Fruit fly (Drosophila melanogaster) S2 (cell line): ENCODE results near the gene yrt.

ENCODE experiments used
- CG8478 ChIP-seq: fragments of >200 bp; optimal IDR thresholded peaks from 2 replicates; lab custom pipeline; 2018
- CTCF ChIP-seq, 2 experiments: fragments of >200 bp; optimal IDR thresholded peaks; 2 replicates each; lab custom pipeline; 2018

The yrt gene

DNA sequence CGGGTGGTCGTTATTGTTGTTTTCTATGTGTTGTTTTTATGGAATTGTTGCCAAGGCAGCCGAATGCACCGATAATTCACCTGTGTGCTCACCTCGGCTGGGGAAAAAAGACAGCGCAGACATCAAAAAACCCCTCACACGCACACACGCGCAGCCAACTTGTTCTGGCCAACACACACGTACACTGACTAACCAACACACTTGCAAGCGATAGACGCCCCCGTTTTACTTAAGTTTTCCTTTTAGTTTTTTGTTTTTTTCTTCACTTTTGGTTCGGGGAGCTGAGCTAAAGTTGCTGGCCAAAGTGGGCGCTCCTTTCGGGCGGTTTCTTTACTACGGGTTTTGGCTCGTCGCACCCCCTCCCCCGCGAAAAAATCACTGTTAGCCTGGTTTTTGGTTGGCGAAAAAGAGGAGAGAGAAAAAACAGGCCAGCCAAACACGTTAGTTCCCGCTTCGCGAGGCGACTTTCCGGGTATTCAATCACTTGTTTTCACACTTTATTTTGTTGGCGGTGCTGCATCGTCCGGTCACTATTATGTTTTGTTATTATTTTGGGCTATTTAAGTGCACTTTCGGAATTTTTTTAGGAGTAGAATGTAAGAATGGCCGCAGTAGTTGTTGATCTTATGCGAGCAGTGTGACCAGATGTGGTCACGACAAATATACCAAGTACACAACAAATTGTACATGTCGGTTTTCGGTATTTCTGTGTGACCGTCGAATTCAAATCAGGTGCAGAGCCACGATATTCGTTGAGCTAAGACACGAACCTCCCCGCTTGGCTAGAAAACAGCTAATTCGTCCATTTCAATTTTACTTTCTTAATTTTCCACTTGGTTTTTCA lies at the start of gene yrt:
Gene yrt (minus strand): TSS at position 660 of the 844 bp plus-strand sequence.
- TF ChIP-seq CTCF (optimal IDR thresholded peaks at IDR 0.05; lab: Kevin White, UChicago) (peak; percentile 72 to 77), CG8478 (lab: Kevin White, UChicago) (no peak)

DNA sequence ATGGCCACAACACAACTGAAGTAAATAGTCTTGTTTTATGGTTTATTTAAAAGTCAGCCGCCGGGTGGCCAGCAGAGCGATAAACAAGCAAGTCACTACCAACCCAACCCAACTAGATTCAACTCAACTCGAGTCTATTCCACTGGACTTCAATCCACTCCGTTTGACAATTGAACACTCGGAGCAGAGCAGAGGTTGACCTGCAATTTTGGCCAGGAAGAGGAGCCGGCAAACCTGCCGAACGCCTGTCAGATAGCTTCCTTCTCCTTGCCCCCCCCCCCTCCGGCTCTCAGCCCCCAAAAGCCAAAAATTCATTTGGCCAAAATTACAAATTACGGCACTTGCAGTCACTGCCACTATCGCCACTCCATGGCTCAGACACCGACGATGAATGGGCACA lies 47.5 kb upstream of the yrt start:
- TF ChIP-seq CTCF (optimal IDR thresholded peaks at IDR 0.05; lab: Kevin White, UChicago) (no peak), CG8478 (lab: Kevin White, UChicago) (no peak)

DNA sequence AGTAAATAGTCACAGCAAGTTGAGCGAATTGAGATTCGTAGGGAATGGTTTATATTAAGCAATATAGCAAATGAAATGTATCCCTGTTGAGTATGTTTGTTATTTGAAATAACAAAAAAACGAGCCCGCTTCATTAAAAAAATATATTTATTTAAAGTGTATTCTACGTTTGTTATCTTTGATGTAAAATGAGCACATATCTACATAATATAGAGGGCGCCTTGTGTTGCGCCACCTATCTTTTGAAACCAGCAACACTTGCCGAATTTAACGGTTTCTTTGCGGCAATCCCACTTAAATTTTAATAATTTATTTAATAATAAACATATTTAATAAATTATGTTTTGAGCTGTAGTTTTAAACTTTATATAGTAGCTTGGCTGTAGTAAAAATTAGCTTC lies 36.5 kb upstream of the yrt start:
- TF ChIP-seq CTCF (optimal IDR thresholded peaks at IDR 0.05; lab: Kevin White, UChicago) (peak; percentile 46 to 89), CG8478 (lab: Kevin White, UChicago) (no peak)

DNA sequence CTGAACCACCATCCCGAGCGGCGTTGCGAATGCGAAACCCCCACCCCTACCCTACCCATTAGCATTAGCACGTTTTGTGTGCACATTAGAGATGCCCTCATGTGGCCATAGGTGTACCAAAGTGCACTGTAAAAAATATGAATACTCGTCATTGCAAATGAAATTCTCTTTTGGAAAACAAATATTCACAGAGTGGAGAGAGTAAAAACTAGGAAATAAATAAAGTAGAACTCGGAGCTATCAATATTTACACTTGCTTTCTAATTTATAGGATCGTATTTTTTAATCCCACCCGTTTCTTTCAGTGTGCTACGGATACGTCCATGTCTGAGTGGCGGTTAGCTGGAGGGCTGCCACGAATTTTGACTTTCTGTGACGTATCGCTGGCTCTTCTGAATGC lies 34.5 kb upstream of the yrt start:
- no peak for TF ChIP-seq CG8478 (lab: Kevin White, UChicago)
- no peak for TF ChIP-seq CTCF (optimal IDR thresholded peaks at IDR 0.05; lab: Kevin White, UChicago)

DNA sequence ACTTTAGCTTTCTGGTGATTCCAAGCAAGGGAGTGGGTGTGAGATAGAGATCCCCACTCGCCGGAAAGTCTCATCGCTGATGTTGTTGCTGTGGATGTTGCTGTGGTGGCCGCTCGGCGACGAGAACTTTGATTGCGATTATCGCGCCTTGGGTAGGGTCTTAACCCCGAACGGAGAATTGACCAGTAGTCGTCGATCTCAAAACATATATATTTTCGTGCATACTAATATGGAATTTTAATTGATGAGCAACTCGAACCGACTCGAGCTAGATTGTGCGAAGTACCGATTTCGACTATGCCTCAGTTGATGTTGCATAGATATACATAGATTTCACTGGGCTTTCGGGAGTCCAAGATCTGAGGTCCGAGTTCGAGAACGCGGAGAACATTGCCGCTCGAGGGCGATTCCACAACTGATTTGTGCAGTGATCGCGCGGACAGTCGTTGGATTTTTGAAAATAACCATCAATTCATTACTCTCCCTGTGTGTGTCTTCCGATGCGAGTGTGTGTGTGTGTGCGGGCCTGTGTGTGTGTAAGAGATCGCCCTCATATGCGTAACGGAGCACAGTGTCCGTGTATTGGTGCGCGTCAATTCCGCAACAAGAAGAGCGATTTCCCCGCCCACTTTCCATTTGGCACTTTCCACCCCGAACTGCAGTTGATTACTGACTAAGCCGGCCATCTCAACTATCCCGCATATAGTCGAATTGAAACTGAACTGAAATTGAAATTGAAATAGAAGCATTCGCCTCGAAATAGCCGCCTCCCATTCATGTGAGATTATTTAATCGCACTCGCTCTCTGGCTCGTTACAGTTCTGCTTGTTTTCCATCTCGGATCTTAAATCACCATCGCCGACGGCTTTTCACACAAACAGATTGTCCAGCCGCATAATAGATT lies 31.2 kb upstream of the yrt start:
- no peak for TF ChIP-seq CTCF (optimal IDR thresholded peaks at IDR 0.05; lab: Kevin White, UChicago)
- TF ChIP-seq CG8478 (lab: Kevin White, UChicago) = no peak

DNA sequence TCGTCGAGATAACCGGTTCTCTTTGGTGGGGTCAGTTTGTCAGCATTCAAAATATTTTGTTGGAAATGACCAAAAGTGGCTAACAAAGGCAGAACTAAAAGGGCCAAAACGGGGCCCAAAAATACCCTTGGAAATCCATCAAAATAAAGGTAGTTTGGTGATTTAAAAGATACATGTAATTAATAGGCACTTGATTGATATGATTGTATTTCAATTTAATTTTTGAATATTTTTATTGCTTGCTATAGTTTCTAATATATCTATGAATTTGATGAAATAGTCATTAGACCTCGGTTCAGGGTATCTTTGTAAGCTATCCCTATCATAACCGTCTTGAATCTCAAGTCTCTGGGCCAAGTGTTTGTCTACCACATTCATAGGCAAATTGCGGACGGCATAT lies 19.2 kb upstream of the yrt start:
- TF ChIP-seq CTCF (optimal IDR thresholded peaks at IDR 0.05; lab: Kevin White, UChicago) (no peak), CG8478 (lab: Kevin White, UChicago) (no peak)

DNA sequence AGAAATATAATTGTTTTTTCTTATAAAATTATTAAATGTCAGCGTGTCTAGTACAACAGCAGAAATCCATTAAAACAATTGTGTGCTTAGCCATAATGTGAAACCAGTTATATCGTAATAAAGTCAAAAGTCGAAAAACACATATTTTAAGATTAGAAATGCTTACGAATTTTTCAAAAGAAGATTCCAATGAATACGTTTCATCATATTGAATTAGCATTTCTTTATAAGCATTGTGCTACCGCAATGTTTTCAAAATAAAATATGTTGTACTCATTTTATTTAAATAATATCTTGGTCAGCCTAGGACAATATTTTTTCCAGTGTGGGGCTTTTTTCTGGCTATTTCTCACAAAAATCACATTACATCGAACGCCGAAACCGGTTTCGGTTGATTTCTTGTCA lies 18.1 kb upstream of the yrt start:
- no peak for TF ChIP-seq CG8478 (lab: Kevin White, UChicago)
- TF ChIP-seq CTCF (optimal IDR thresholded peaks at IDR 0.05; lab: Kevin White, UChicago) = no peak

DNA sequence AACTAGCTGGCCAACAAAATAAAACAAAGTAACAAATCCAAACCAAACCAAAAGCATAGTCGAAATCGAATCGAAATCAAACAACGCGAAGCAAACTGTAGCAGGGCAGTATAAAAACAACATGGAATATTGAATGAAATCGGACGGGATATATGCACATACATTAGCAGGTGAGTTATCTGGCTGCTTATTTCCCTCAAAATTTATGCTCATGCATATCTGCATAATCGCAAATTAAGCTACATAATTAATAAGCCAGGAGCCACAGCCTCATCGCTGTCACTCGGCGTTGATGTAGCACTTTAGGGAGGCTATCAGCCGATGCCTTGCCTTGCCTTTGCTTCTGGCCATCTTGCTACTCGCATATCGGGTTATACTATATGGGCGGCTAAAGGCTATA lies 17.5 kb upstream of the yrt start:
- TF ChIP-seq CTCF (optimal IDR thresholded peaks at IDR 0.05; lab: Kevin White, UChicago) = no peak
- no peak for TF ChIP-seq CG8478 (lab: Kevin White, UChicago)

DNA sequence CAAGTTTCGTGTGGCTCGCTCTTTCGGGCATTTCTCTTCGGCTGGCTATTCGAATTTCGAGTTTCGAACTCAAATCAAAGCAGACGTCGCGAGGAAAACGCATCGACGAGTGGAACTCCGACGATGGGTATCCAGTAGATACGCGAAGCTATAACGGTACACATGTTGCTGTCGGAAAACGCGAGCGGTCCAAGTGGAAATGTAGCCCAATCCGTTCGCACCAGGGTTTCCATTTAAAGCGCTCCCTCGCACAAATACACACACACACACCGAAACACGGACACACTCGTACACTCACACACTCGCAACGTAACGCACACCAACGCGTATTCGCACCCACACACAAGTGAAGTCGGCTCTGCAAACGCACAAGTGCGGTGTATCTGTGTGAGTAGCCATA lies 15.6 kb upstream of the yrt start, which contains the start of gene side-IV:
Gene side-IV (plus strand): TSS at position 253 of the 400 bp plus-strand sequence.
- TF ChIP-seq CG8478 (lab: Kevin White, UChicago) (no peak), CTCF (optimal IDR thresholded peaks at IDR 0.05; lab: Kevin White, UChicago) (no peak)

DNA sequence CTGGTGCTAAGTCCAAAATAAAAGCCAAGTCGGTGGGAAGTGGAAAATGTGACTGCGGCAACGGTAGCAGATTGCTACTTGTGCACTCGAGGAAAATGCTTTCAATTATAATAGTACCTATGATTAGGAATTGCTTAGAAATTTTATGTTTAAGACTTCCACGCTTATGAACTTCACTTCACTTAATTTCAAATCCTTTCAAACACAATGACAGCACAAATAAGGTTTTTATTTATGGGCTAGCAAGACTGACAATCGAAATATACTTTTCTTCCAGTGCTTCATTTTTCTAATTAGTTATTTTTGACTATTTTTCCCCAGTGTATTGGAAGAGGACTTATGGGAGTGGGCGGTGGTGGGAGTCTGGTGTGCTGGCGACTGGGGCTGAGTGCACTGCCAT lies 13.6 kb upstream of the yrt start:
- no peak for TF ChIP-seq CG8478 (lab: Kevin White, UChicago)
- no peak for TF ChIP-seq CTCF (optimal IDR thresholded peaks at IDR 0.05; lab: Kevin White, UChicago)

DNA sequence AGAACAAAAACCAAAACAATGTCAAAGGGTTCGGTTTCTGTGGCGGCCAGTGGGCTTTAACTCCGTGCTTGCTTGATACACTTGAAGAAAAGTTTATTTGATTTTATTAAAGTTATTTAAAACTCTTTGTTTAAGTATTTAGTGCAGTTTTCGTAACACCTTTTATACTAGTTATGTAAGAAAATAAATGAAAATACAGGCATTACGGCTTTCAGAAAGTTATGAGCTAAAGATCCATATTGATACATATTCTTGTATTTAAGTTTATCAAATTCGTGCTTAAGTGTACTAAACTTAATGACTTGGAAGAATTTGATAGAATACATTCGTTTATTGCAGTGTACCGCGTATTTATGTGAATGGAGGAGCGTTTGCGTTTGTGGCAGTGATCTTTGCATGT lies 11.7 kb upstream of the yrt start:
- TF ChIP-seq CTCF (optimal IDR thresholded peaks at IDR 0.05; lab: Kevin White, UChicago) = no peak
- TF ChIP-seq CG8478 (lab: Kevin White, UChicago) = no peak

DNA sequence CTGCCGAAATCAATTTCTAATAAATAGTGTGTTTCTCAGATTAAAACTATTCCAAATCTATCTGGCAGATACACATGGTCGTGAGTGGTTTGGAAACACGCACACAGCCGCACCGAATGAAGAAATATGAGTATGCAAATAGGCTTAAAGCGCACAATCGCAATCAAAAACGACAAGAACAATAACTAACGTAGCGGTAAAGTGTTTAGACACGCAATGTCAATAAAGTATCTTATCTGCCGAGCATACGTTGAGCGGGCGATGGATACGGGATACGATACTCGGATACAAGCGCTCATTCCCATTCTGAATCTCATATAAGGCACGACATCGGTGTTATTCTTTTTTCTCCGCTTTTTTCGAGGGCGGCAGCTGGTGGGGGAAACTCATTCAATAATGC lies 11.3 kb upstream of the yrt start:
- no peak for TF ChIP-seq CG8478 (lab: Kevin White, UChicago)
- TF ChIP-seq CTCF (optimal IDR thresholded peaks at IDR 0.05; lab: Kevin White, UChicago) = no peak

DNA sequence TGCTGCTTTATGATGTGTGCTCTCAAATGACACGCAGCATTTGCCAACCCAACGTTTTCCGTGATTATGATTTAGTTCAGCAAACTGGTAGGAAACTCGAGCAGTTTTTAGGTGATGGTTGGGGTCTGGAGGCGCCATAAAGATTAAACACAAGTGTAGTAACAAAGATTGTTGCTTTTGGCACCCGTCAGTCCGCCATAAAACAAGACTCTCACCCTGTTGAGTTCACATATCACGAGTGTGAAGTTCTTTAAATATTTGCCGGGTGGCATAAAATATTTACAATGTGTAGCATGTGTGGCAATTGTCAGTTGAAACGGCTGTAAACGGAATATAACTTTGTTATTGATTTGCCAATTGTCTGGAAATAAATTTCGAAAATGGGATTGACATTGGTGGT lies 6.9 kb upstream of the yrt start:
- TF ChIP-seq CG8478 (lab: Kevin White, UChicago) = no peak

DNA sequence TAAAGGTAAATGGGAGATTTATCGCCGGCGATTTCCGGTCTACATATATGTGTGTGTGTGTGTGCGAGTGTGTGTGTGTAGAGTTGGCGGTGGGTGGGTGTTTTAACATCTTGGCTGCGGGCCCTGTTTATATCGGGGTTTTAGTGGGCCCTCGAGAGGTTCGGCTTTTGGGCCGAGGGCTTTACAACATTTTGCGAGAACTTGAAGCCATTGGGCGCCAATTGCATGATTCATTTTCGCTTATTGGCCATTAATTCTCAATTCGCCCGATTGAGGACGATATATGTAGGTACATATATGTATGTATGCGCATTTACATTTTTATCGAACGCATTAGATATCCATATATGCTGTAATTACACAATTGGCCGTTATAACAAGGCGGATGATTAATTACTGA lies 1.1 kb upstream of the yrt start:
- no peak for TF ChIP-seq CTCF (optimal IDR thresholded peaks at IDR 0.05; lab: Kevin White, UChicago)
- no peak for TF ChIP-seq CG8478 (lab: Kevin White, UChicago)

DNA sequence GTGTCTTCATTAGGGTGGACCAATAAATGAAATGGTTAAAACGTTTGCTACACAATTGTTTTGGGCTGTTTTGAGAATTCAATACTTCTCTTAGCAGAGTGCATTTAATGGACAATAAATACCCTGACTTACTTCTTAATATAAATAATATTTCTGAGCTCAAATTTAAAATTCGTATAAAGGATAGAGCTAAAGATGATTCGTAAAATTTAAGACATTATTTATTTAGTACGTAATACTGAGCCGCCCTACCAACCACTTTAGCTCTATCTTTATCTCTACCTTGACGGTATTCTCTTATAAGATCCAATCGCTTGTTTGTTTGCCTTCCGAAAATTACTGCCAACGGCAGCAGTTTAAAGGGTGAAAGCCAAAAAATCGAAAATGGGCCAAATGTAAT lies 1.2 kb downstream of the yrt start:
- TF ChIP-seq CTCF (optimal IDR thresholded peaks at IDR 0.05; lab: Kevin White, UChicago) (no peak), CG8478 (lab: Kevin White, UChicago) (no peak)
